Fruit fly (Drosophila melanogaster): Measurements from ENCODE around the gene REPTOR-BP.

The REPTOR-BP gene

DNA sequence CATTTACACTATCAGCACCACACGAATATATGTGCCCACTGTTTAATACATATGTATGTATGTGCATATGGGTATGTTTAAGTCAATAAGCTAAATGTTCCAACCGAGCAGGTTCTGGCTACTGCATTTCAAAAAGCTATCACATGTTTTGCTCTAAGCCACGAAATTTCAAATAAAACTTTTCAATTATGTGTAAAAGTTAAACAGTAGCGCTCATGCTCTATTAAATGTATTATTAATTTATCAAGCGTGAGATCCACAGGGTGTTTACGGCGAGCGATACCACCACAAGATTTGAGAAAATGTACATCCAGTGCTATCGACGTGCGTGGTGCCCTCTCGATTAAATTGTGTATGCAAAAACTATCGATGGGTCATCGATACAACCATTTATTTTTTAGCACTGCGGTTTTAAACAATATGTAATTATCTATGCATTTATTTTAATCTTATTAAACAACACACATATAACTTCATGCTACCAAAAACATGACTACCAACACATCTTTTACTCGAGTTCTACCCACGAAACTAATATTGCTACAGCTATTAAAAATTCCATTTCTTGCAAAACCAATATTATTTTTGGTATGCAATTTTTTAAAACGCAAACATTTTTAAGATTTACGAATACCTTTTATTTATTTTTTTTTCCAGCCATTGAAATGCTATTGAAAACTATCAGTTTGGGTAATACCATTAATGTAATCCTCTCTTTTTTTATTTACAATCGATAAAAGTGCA, 3.0 kb upstream of the REPTOR-BP start, which contains the start of gene Pten (continued):
- peak; percentile 43; the same call in 2 of the 3 replicates for TF ChIP-seq CG14050 (GFP tag; IDR thresholded peaks at IDR 0.05)
- TF ChIP-seq HLH3B (GFP tag; IDR thresholded peaks at IDR 0.05), result no peak
- peak; percentile 23 for TF ChIP-seq btn (GFP tag; optimal IDR thresholded peaks at IDR 0.05)
- TF ChIP-seq cad (GFP tag; optimal IDR thresholded peaks at IDR 0.05), result peak; percentile 74
- peak; percentile 73; the same call in 1 of the 3 replicates for TF ChIP-seq CG11695 (GFP tag; IDR thresholded peaks at IDR 0.05)
- TF ChIP-seq gcm (GFP tag; optimal IDR thresholded peaks at IDR 0.05), result no peak
- peak; percentile 62 for TF ChIP-seq CG10654 (GFP tag; optimal IDR thresholded peaks at IDR 0.05)
- TF ChIP-seq Adf1 (GFP tag; IDR thresholded peaks at IDR 0.05), result no peak
- TF ChIP-seq CG10267 (tag; optimal IDR thresholded peaks at IDR 0.05), result peak; percentile 76
- TF ChIP-seq ind (GFP tag; optimal IDR thresholded peaks at IDR 0.05), result peak; percentile 71
- TF ChIP-seq Hr39 (optimal IDR thresholded peaks at IDR 0.05), result no peak
- peak; percentile 5 for TF ChIP-seq shn (GFP tag; optimal IDR thresholded peaks at IDR 0.05)
- TF ChIP-seq slou (GFP tag; optimal IDR thresholded peaks at IDR 0.05), result peak; percentile 63
- no peak for TF ChIP-seq odd (GFP tag; optimal IDR thresholded peaks at IDR 0.05)
- TF ChIP-seq NC2β (GFP tag; optimal IDR thresholded peaks at IDR 0.05), result peak; percentile 57
- no peak for TF ChIP-seq run (tag; optimal IDR thresholded peaks at IDR 0.05)
- peak; percentile 58; the same call in 2 of the 3 replicates for TF ChIP-seq zfh1 (GFP tag; IDR thresholded peaks at IDR 0.05)
- peak; percentile 91 for TF ChIP-seq Bgb (GFP tag; IDR thresholded peaks at IDR 0.05; ENCODE audit: partially characterized antibody)
- peak; percentile 58 for TF ChIP-seq pnt (GFP tag; optimal IDR thresholded peaks at IDR 0.05)
- TF ChIP-seq insv (GFP tag; optimal IDR thresholded peaks at IDR 0.05), result no peak
- peak; percentile 37 for TF ChIP-seq CG8944 (GFP tag; optimal IDR thresholded peaks at IDR 0.05)
- TF ChIP-seq ewg (GFP tag; optimal IDR thresholded peaks at IDR 0.05), result no peak
- TF ChIP-seq toy (GFP tag; IDR thresholded peaks at IDR 0.05), result no peak
- TF ChIP-seq amos (GFP tag; IDR thresholded peaks at IDR 0.05; ENCODE audit: partially characterized antibody), result peak; percentile 90; the same call in 1 of the 2 replicates
- no peak for TF ChIP-seq Asciz (GFP tag; optimal IDR thresholded peaks at IDR 0.05)
- TF ChIP-seq danr (GFP tag; IDR thresholded peaks at IDR 0.05), result no peak
- no peak for TF ChIP-seq gcm2 (GFP tag; optimal IDR thresholded peaks at IDR 0.05)
- TF ChIP-seq Fer1 (GFP tag; optimal IDR thresholded peaks at IDR 0.05), result peak; percentile 55
- TF ChIP-seq sqz (GFP tag; optimal IDR thresholded peaks at IDR 0.05), result peak; percentile 72
- TF ChIP-seq CG17361 (GFP tag; IDR thresholded peaks at IDR 0.05), result peak; percentile 89; the same call in 2 of the 3 replicates
- TF ChIP-seq exex (tag; optimal IDR thresholded peaks at IDR 0.05), result no peak
- TF ChIP-seq CG10321 (GFP tag; IDR thresholded peaks at IDR 0.05), result no peak
- no peak for TF ChIP-seq Eip74EF (GFP tag; optimal IDR thresholded peaks at IDR 0.05)
- no peak for TF ChIP-seq so (GFP tag; IDR thresholded peaks at IDR 0.05)
- peak; percentile 42 for TF ChIP-seq fd3F (GFP tag; optimal IDR thresholded peaks at IDR 0.05)
- no peak for TF ChIP-seq sr (GFP tag; IDR thresholded peaks at IDR 0.05)
- TF ChIP-seq sima (GFP tag; optimal IDR thresholded peaks at IDR 0.05), result peak; percentile 28
- TF ChIP-seq CG18619 (GFP tag; optimal IDR thresholded peaks at IDR 0.05), result no peak
- TF ChIP-seq CG10462 (GFP tag; optimal IDR thresholded peaks at IDR 0.05), result peak; percentile 60
- peak; percentile 77 for TF ChIP-seq zen (tag; optimal IDR thresholded peaks at IDR 0.05)
- TF ChIP-seq bcd (GFP tag; optimal IDR thresholded peaks at IDR 0.05), result no peak
- peak; percentile 75 for TF ChIP-seq CG12391 (tag; optimal IDR thresholded peaks at IDR 0.05)
- peak; percentile 64 for TF ChIP-seq CG1602 (GFP tag; optimal IDR thresholded peaks at IDR 0.05)
- peak; percentile 80 for TF ChIP-seq fd96Cb (tag; optimal IDR thresholded peaks at IDR 0.05)
- TF ChIP-seq Camta (GFP tag; optimal IDR thresholded peaks at IDR 0.05), result peak; percentile 78
- TF ChIP-seq CG5953 (GFP tag; IDR thresholded peaks at IDR 0.05), result no peak
- no peak for TF ChIP-seq fru (optimal IDR thresholded peaks at IDR 0.05)
- TF ChIP-seq cwo (GFP tag; optimal IDR thresholded peaks at IDR 0.05), result no peak
- peak; percentile 44 for TF ChIP-seq fd102C (GFP tag; optimal IDR thresholded peaks at IDR 0.05)
- no peak for TF ChIP-seq ftz-f1 (GFP tag; optimal IDR thresholded peaks at IDR 0.05)
